Worm (Caenorhabditis elegans) whole organism, young adult: Measurements from ENCODE around the gene fbxa-183.

Experiments
- C06A6.2 ChIP-seq: fragments of 200-800 bp; sonication (Bioruptor generic); conservative IDR thresholded peaks from 2 replicates; pipeline ENCODE4 v1.3.6; 2022; ENCODE audit warnings: missing genetic modification characterization, missing compliant biosample characterization
- C17E4.6 ChIP-seq: fragments of 200-800 bp; sonication (Bioruptor generic); IDR thresholded peaks from 2 replicates; pipeline ENCODE4 v1.3.6; 2022; ENCODE audit warnings: missing genetic modification reagents, missing genetic modification characterization, missing compliant biosample characterization
- D2030.7 ChIP-seq: fragments of 200-800 bp; sonication (Bioruptor generic); IDR thresholded peaks from 2 replicates; pipeline ENCODE4 v1.3.6; 2022; ENCODE audit warnings: missing genetic modification reagents, missing genetic modification characterization, missing compliant biosample characterization
- F10E7.11 ChIP-seq: sonication (generic microtip); optimal IDR thresholded peaks from 2 replicates; lab custom pipeline; 2017; ENCODE audit warnings: mild to moderate bottlenecking, missing genetic modification characterization, moderate library complexity, missing compliant biosample characterization
- F22D6.2 ChIP-seq: sonication (generic microtip); optimal IDR thresholded peaks from 2 replicates; lab custom pipeline; 2016; ENCODE audit warnings: mild to moderate bottlenecking, missing genetic modification characterization, missing compliant biosample characterization
- F23B12.7 ChIP-seq: sonication (generic microtip); optimal IDR thresholded peaks from 2 replicates; lab custom pipeline; 2017; ENCODE audit warnings: missing genetic modification characterization, mild to moderate bottlenecking, missing compliant biosample characterization, antibody characterized with exemption, moderate library complexity; ENCODE audit not compliant: insufficient read depth
- F52B5.7 ChIP-seq: sonication (generic microtip); optimal IDR thresholded peaks from 2 replicates; lab custom pipeline; 2016; ENCODE audit warnings: mild to moderate bottlenecking, missing genetic modification characterization, missing compliant biosample characterization
- F55B11.4 ChIP-seq: sonication (generic microtip); optimal IDR thresholded peaks from 2 replicates; lab custom pipeline; 2016; ENCODE audit warnings: missing compliant biosample characterization, missing genetic modification characterization, borderline replicate concordance; ENCODE audit not compliant: insufficient read depth
- F57A8.1 ChIP-seq: fragments of 200-800 bp; sonication (Bioruptor generic); optimal IDR thresholded peaks from 2 replicates; lab custom pipeline; 2018; ENCODE audit warnings: mild to moderate bottlenecking, missing genetic modification characterization, moderate library complexity, missing compliant biosample characterization
- F57C9.4 ChIP-seq: sonication (generic microtip); optimal IDR thresholded peaks from 2 replicates; lab custom pipeline; 2017; ENCODE audit warnings: mild to moderate bottlenecking, missing genetic modification characterization, missing compliant biosample characterization
- K12H6.12 ChIP-seq: fragments of 200-800 bp; sonication (Bioruptor generic); optimal IDR thresholded peaks from 2 replicates; lab custom pipeline; 2018; ENCODE audit warnings: mild to moderate bottlenecking, missing genetic modification characterization, missing compliant biosample characterization
- Y53G8AR.9 ChIP-seq: fragments of 200-800 bp; sonication (Bioruptor generic); conservative IDR thresholded peaks from 2 replicates; pipeline ENCODE4 v1.3.6; 2022; ENCODE audit warnings: missing genetic modification reagents, missing genetic modification characterization, missing compliant biosample characterization
- Y95B8A.8 ChIP-seq: fragments of 200-800 bp; sonication (Bioruptor generic); IDR thresholded peaks from 2 replicates; pipeline ENCODE4 v1.3.6; 2022; ENCODE audit warnings: missing genetic modification reagents, missing genetic modification characterization, missing compliant biosample characterization
- ama-1 ChIP-seq, 3 experiments: fragments of 150-350 bp in 1 of 3; sonication (generic microtip) in 2 of 3; optimal IDR thresholded peaks; 2 replicates each; lab custom pipeline; 2014 to 2018; ENCODE audit warnings: missing biosample characterization in 2 of 3, missing genetic modification characterization in 2 of 3, missing genetic modification reagents in 2 of 3
- aptf-3 ChIP-seq: fragments of 200-800 bp; sonication (Bioruptor generic); IDR thresholded peaks from 2 replicates; pipeline ENCODE4 v1.3.6; 2022; ENCODE audit warnings: missing genetic modification characterization, missing compliant biosample characterization
- attf-5 ChIP-seq: fragments of 200-800 bp; sonication (Bioruptor generic); optimal IDR thresholded peaks from 2 replicates; lab custom pipeline; 2018; ENCODE audit warnings: mild to moderate bottlenecking, missing genetic modification characterization, missing compliant biosample characterization
- ceh-100 ChIP-seq: fragments of 200-800 bp; sonication (Bioruptor generic); IDR thresholded peaks from 2 replicates; pipeline ENCODE4 v1.3.6; 2022; ENCODE audit warnings: missing genetic modification reagents, missing genetic modification characterization, missing compliant biosample characterization
- ceh-58 ChIP-seq: fragments of 200-800 bp; sonication (Bioruptor generic); IDR thresholded peaks from 2 replicates; pipeline ENCODE4 v1.3.6; 2022; ENCODE audit warnings: missing genetic modification characterization, missing compliant biosample characterization
- ceh-79 ChIP-seq: sonication (generic microtip); optimal IDR thresholded peaks from 2 replicates; lab custom pipeline; 2017; ENCODE audit warnings: mild to moderate bottlenecking, missing genetic modification characterization, missing compliant biosample characterization
- chd-7 ChIP-seq: sonication (generic microtip); optimal IDR thresholded peaks from 2 replicates; lab custom pipeline; 2016; ENCODE audit warnings: mild to moderate bottlenecking, missing genetic modification characterization, moderate library complexity, missing compliant biosample characterization
- die-1 ChIP-seq: sonication (generic microtip); optimal IDR thresholded peaks from 2 replicates; lab custom pipeline; 2016; ENCODE audit warnings: missing genotype, mild to moderate bottlenecking, missing genetic modification characterization, missing compliant biosample characterization
- dpl-1 ChIP-seq: fragments of 150-350 bp; optimal IDR thresholded peaks from 2 replicates; lab custom pipeline; 2014; ENCODE audit warnings: missing biosample characterization, missing genetic modification reagents, missing genetic modification characterization
- hsf-1 ChIP-seq: fragments of 200-800 bp; sonication (Bioruptor generic); IDR thresholded peaks from 2 replicates; pipeline ENCODE4 v1.3.6; 2022; ENCODE audit warnings: missing genetic modification reagents, missing genetic modification characterization, missing compliant biosample characterization
- lin-40 ChIP-seq: sonication (generic microtip); optimal IDR thresholded peaks from 2 replicates; lab custom pipeline; 2016; ENCODE audit warnings: missing genetic modification characterization, mild to moderate bottlenecking, missing compliant biosample characterization, missing genotype, missing genetic modification reagents
- madf-3 ChIP-seq: fragments of 200-800 bp; sonication (Bioruptor generic); IDR thresholded peaks from 2 replicates; pipeline ENCODE4 v1.3.6; 2022; ENCODE audit warnings: missing genetic modification reagents, missing genetic modification characterization, missing compliant biosample characterization
- madf-6 ChIP-seq: fragments of 200-800 bp; sonication (Bioruptor generic); IDR thresholded peaks from 2 replicates; pipeline ENCODE4 v1.3.6; 2022; ENCODE audit warnings: missing genetic modification reagents, missing genetic modification characterization, missing compliant biosample characterization
- mcd-1 ChIP-seq: fragments of 200-800 bp; sonication (Bioruptor generic); IDR thresholded peaks from 2 replicates; pipeline ENCODE4 v1.3.6; 2022; ENCODE audit warnings: missing genetic modification reagents, missing genetic modification characterization, missing compliant biosample characterization
- nfya-1 ChIP-seq: sonication (generic microtip); optimal IDR thresholded peaks from 2 replicates; lab custom pipeline; 2017; ENCODE audit warnings: antibody characterized with exemption, missing compliant biosample characterization, missing genetic modification characterization, borderline replicate concordance; ENCODE audit not compliant: insufficient read depth
- nfya-2 ChIP-seq: fragments of 200-800 bp; sonication (Bioruptor generic); IDR thresholded peaks from 2 replicates; pipeline ENCODE4 v1.3.6; 2022; ENCODE audit warnings: missing genetic modification reagents, missing genetic modification characterization, missing compliant biosample characterization
- nfyb-1 ChIP-seq: fragments of 200-800 bp; sonication (Bioruptor generic); IDR thresholded peaks from 2 replicates; pipeline ENCODE4 v1.3.6; 2022; ENCODE audit warnings: missing genetic modification reagents, missing genetic modification characterization, missing compliant biosample characterization
- nhr-120 ChIP-seq: fragments of 200-800 bp; sonication (Bioruptor generic); IDR thresholded peaks from 2 replicates; pipeline ENCODE4 v1.3.6; 2022; ENCODE audit warnings: missing genetic modification characterization, missing compliant biosample characterization
- nhr-27 ChIP-seq: fragments of 200-800 bp; sonication (Bioruptor generic); optimal IDR thresholded peaks from 2 replicates; lab custom pipeline; 2018; ENCODE audit warnings: mild to moderate bottlenecking, missing genetic modification characterization, moderate library complexity, missing compliant biosample characterization
- nhr-80 ChIP-seq: sonication (generic microtip); optimal IDR thresholded peaks from 2 replicates; lab custom pipeline; 2016; ENCODE audit warnings: missing genetic modification characterization, missing compliant biosample characterization
- rcor-1 ChIP-seq: fragments of 200-800 bp; sonication (Bioruptor generic); IDR thresholded peaks from 2 replicates; pipeline ENCODE4 v1.3.6; 2022; ENCODE audit warnings: missing genetic modification reagents, missing genetic modification characterization, missing compliant biosample characterization
- snpc-1.3 ChIP-seq: sonication (generic microtip); optimal IDR thresholded peaks from 2 replicates; lab custom pipeline; 2017; ENCODE audit warnings: missing genetic modification characterization, mild to moderate bottlenecking, missing compliant biosample characterization, antibody characterized with exemption, moderate library complexity, missing genotype, missing genetic modification reagents; ENCODE audit not compliant: insufficient read depth
- snpc-3.4 ChIP-seq: sonication (generic microtip); optimal IDR thresholded peaks from 2 replicates; lab custom pipeline; 2017; ENCODE audit warnings: missing genetic modification characterization, mild to moderate bottlenecking, missing compliant biosample characterization, antibody characterized with exemption, moderate library complexity, missing genotype, missing genetic modification reagents
- somi-1 ChIP-seq: fragments of 200-800 bp; sonication (Bioruptor generic); optimal IDR thresholded peaks from 2 replicates; lab custom pipeline; 2018; ENCODE audit warnings: mild to moderate bottlenecking, missing genetic modification characterization, missing compliant biosample characterization
- tbp1 ChIP-seq: fragments of 200-800 bp; sonication (Bioruptor generic); optimal IDR thresholded peaks from 2 replicates; lab custom pipeline; 2018; ENCODE audit warnings: mild to moderate bottlenecking, missing genetic modification characterization, missing compliant biosample characterization
- tlf-1 ChIP-seq: fragments of 200-800 bp; sonication (Bioruptor generic); optimal IDR thresholded peaks from 2 replicates; lab custom pipeline; 2018; ENCODE audit warnings: mild to moderate bottlenecking, missing genetic modification characterization, missing compliant biosample characterization
- xnd-1 ChIP-seq: sonication (generic microtip); optimal IDR thresholded peaks from 2 replicates; lab custom pipeline; 2016; ENCODE audit warnings: missing genotype, missing genetic modification reagents, missing genetic modification characterization, missing compliant biosample characterization
- zim-3 ChIP-seq: sonication (generic microtip); optimal IDR thresholded peaks from 2 replicates; lab custom pipeline; 2017; ENCODE audit warnings: mild to moderate bottlenecking, missing genetic modification characterization, moderate library complexity, missing compliant biosample characterization
- ztf-26 ChIP-seq: sonication (generic microtip); optimal IDR thresholded peaks from 2 replicates; lab custom pipeline; 2017; ENCODE audit warnings: missing genetic modification characterization, missing compliant biosample characterization
- ztf-28 ChIP-seq: fragments of 200-800 bp; sonication (Bioruptor generic); IDR thresholded peaks from 2 replicates; pipeline ENCODE4 v1.3.6; 2022; ENCODE audit warnings: missing genetic modification reagents, missing genetic modification characterization, missing compliant biosample characterization
- ztf-3 ChIP-seq: fragments of 200-800 bp; sonication (Bioruptor generic); optimal IDR thresholded peaks from 2 replicates; lab custom pipeline; 2018; ENCODE audit warnings: mild to moderate bottlenecking, missing genetic modification characterization, missing compliant biosample characterization

The fbxa-183 gene

DNA sequence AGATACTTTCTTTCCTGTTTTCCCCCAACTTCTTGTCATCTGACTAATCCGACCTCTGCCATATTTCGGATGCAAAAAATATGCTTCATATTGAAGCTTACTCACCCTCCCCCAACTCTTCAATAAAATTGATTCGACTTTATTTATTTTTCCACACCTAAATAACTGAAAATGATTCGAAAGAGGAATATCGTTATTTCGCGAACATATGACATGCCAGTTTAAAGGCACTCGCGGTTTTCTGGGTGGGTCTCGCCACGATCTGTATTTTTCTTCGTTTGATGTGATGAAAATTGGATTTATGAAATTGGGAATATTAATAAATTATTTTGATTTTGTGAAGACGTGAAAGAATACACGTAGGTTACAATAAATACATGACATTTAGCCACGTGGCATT is 11.0 kb downstream of the fbxa-183 start, which contains the start of gene F44E7.3:
Gene F44E7.3, plus strand, starts transcription at position 319 of the 400 bp plus-strand sequence.
- no peak for TF ChIP-seq nhr-120 (GFP tag; lab: Robert Waterston, UW)
- peak; percentile 27 for TF ChIP-seq ama-1 (optimal IDR thresholded peaks at IDR 0.05; lab: Kevin White, UChicago)
- TF ChIP-seq ama-1 (GFP tag; optimal IDR thresholded peaks at IDR 0.05; lab: Kevin White, UChicago): no peak
- no peak for TF ChIP-seq F55B11.4 (tag; lab: Kevin White, UChicago)
- no peak for TF ChIP-seq F23B12.7
- no peak for TF ChIP-seq dpl-1
- TF ChIP-seq C17E4.6 (GFP tag; lab: Robert Waterston, UW): no peak
- TF ChIP-seq madf-3: 0 out of 2 replicates have a peak, but pooled peaks have one; percentile 24
- TF ChIP-seq ztf-26: no peak
- no peak for TF ChIP-seq tlf-1 (GFP tag; lab: Kevin White, UChicago)
- no peak for TF ChIP-seq tbp1 (GFP tag; lab: Kevin White, UChicago)
- TF ChIP-seq madf-6: no peak
- TF ChIP-seq ztf-3: no peak
- no peak for TF ChIP-seq nfya-1

DNA sequence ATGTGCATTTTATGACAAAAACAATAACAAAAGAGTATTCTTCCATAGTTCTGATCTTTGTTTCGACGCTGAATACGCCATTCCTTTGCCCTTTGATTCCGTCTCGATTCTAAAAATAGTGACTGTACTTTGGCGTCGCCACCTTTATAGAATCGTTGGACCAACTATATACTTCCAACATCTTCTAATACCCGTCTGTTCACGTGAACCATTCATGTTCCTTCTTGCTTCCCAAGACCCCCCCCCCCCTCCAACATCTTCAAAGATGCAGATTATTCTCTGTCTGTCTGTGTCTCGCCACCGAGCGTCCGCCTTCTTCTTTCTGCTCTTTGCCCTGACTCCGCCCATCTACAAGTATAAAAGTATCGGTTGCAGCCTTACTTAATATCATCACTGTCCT is 12.6 kb downstream of the fbxa-183 start:
- TF ChIP-seq D2030.7 (GFP tag; lab: Robert Waterston, UW): no peak
- TF ChIP-seq F57C9.4 (tag; lab: Kevin White, UChicago): no peak
- TF ChIP-seq K12H6.12: no peak
- TF ChIP-seq snpc-3.4 (tag; lab: Kevin White, UChicago): no peak

DNA sequence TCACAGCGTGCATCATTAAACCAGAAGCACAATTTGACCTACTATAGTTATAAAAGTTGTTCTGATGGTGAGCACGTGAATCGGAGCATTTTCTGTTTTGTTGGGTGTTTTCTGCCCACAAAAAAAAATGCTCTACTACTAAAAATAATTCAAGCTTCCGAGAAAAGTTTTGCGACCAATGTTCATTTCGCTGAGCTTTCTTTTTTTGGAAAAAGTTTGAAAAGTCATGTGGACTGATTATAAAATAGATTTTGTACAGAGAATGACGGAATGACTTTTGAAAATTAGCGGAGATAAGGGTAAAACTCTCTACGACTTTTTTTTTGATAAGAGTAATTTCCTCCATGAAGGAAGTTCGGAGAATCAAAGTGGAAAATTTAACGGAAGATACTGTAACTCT is 13.1 kb downstream of the fbxa-183 start:
- peak; percentile 44 for TF ChIP-seq nhr-80 (tag; lab: Kevin White, UChicago)
- TF ChIP-seq hsf-1 (GFP tag; lab: Robert Waterston, UW): no peak
- TF ChIP-seq nhr-27 (tag; lab: Kevin White, UChicago): no peak
- no peak for TF ChIP-seq F23B12.7
- no peak for TF ChIP-seq F10E7.11 (tag; lab: Kevin White, UChicago)
- no peak for TF ChIP-seq aptf-3 (GFP tag; lab: Robert Waterston, UW)
- TF ChIP-seq madf-6: no peak

DNA sequence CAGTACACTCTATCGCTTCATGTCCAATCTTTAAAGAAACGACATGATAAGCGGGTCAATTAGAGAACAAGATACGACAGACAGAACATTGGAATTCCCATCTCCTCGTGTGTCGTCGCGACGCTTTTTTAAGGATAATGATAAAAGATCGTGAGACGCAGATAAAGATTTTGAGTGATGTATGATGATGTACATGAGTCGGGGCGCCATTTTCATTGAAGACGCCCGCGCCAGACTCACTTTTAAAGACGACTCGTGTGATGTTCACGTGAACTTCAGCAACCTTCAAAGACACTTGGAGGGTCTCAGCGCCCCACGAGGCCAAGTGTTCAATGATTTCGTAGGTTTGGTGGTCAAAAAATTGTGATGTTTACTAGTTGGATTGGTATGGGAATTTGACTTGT is 14.3 kb downstream of the fbxa-183 start:
- TF ChIP-seq tbp1 (GFP tag; lab: Kevin White, UChicago) (peak; percentile 15), K12H6.12 (peak; percentile 18), F52B5.7 (tag; lab: Kevin White, UChicago) (no peak), ceh-58 (GFP tag; lab: Robert Waterston, UW) (no peak), attf-5 (GFP tag; lab: Kevin White, UChicago) (no peak), nhr-80 (tag; lab: Kevin White, UChicago) (peak; percentile 77), ceh-79 (no peak), ztf-28 (no peak), Y95B8A.8 (GFP tag; lab: Robert Waterston, UW) (no peak), die-1 (peak; percentile 26), ztf-26 (peak; percentile 56), F57A8.1 (GFP tag; lab: Kevin White, UChicago) (no peak), zim-3 (no peak), C06A6.2 (peak; percentile 37; the same call in 1 of the 2 replicates), xnd-1 (tag; lab: Kevin White, UChicago) (no peak), F22D6.2 (tag; lab: Kevin White, UChicago) (peak; percentile 64), nfya-2 (GFP tag; lab: Robert Waterston, UW) (no peak), lin-40 (tag; lab: Kevin White, UChicago) (peak; percentile 82), mcd-1 (GFP tag; lab: Robert Waterston, UW) (peak; percentile 42), Y53G8AR.9 (GFP tag; lab: Robert Waterston, UW) (no peak), chd-7 (tag; lab: Kevin White, UChicago) (peak; percentile 42), ceh-100 (GFP tag; lab: Robert Waterston, UW) (no peak), somi-1 (peak; percentile 89), madf-3 (0 out of 2 replicates have a peak, but pooled peaks have one; percentile 33), rcor-1 (GFP tag; lab: Robert Waterston, UW) (no peak), nfyb-1 (GFP tag; lab: Robert Waterston, UW) (peak; percentile 65), snpc-1.3 (tag; lab: Kevin White, UChicago) (no peak)
